Fruit fly (Drosophila melanogaster) whole organism, embryonic: Measurements from ENCODE around the gene CG5013.

Source experiments
- Antp ChIP-seq: fragments of 200-800 bp; sonication (Bioruptor generic); optimal IDR thresholded peaks from 3 replicates; lab custom pipeline; 2016; ENCODE audit warnings: missing biosample characterization, missing genetic modification characterization
- BEAF-32 ChIP-seq: fragments of 200-800 bp; sonication (Bioruptor generic); optimal IDR thresholded peaks from 3 replicates; lab custom pipeline; 2017; ENCODE audit warnings: missing biosample characterization, missing genetic modification characterization, mild to moderate bottlenecking, moderate library complexity, missing genetic modification reagents
- BtbVII ChIP-seq: fragments of 200-800 bp; sonication (Bioruptor generic); optimal IDR thresholded peaks from 3 replicates; lab custom pipeline; 2017; ENCODE audit warnings: missing biosample characterization, mild to moderate bottlenecking, missing genetic modification characterization
- CG10274 ChIP-seq: fragments of 200-800 bp; sonication (Bioruptor generic); optimal IDR thresholded peaks from 3 replicates; lab custom pipeline; 2017; ENCODE audit warnings: missing biosample characterization, mild to moderate bottlenecking, missing genetic modification characterization
- CG10462 ChIP-seq: fragments of 200-800 bp; sonication (Bioruptor generic); optimal IDR thresholded peaks from 2 replicates; lab custom pipeline; 2016; ENCODE audit warnings: missing biosample characterization, missing genetic modification characterization
- CG10565 ChIP-seq: fragments of 200-800 bp; sonication (Bioruptor generic); optimal IDR thresholded peaks from 3 replicates; lab custom pipeline; 2016; ENCODE audit warnings: missing biosample characterization, mild to moderate bottlenecking, missing genetic modification characterization
- CG10959 ChIP-seq: fragments of 200-800 bp; sonication (Bioruptor generic); IDR thresholded peaks from 2 replicates; pipeline ENCODE4 v1.3.6; 2022; ENCODE audit warnings: missing biosample characterization, missing genetic modification characterization
- CG11723 ChIP-seq: fragments of 200-800 bp; sonication (Bioruptor generic); optimal IDR thresholded peaks from 2 replicates; lab custom pipeline; 2017; ENCODE audit warnings: missing biosample characterization, mild to moderate bottlenecking, missing genetic modification characterization
- CG1529 ChIP-seq: fragments of 200-800 bp; sonication (Bioruptor generic); optimal IDR thresholded peaks from 3 replicates; lab custom pipeline; 2018; ENCODE audit warnings: missing biosample characterization, missing genetic modification characterization
- CG15601 ChIP-seq: fragments of 200-800 bp; sonication (Bioruptor generic); optimal IDR thresholded peaks from 3 replicates; lab custom pipeline; 2019; ENCODE audit warnings: missing biosample characterization, mild to moderate bottlenecking, missing genetic modification characterization, moderate library complexity
- CG17829 ChIP-seq: fragments of 200-800 bp; optimal IDR thresholded peaks from 2 replicates; lab custom pipeline; 2019; ENCODE audit warnings: missing biosample characterization, mild to moderate bottlenecking, missing genetic modification characterization, moderate library complexity
- CG18011 ChIP-seq: fragments of 200-800 bp; sonication (Bioruptor generic); optimal IDR thresholded peaks from 2 replicates; lab custom pipeline; 2017; ENCODE audit warnings: missing biosample characterization, missing genetic modification characterization, mild to moderate bottlenecking, moderate library complexity, missing genotype
- CG18476 ChIP-seq: fragments of 200-800 bp; sonication (Bioruptor generic); optimal IDR thresholded peaks from 2 replicates; lab custom pipeline; 2016; ENCODE audit warnings: missing biosample characterization, mild to moderate bottlenecking, missing genetic modification characterization
- CG30403 ChIP-seq: fragments of 200-800 bp; sonication (Bioruptor generic); optimal IDR thresholded peaks from 3 replicates; lab custom pipeline; 2016; ENCODE audit warnings: missing biosample characterization, missing genetic modification characterization
- CG31224 ChIP-seq: fragments of 200-800 bp; sonication (Bioruptor generic); IDR thresholded peaks from 2 replicates; pipeline ENCODE4 v1.3.6; 2022; ENCODE audit warnings: missing biosample characterization, missing genetic modification characterization
- CG32767 ChIP-seq: fragments of 200-800 bp; sonication (Bioruptor generic); IDR thresholded peaks from 2 replicates; pipeline ENCODE4 v1.3.6; 2022; ENCODE audit warnings: missing biosample characterization, missing genetic modification characterization
- CG4424 ChIP-seq: fragments of 200-800 bp; sonication (Bioruptor generic); optimal IDR thresholded peaks from 3 replicates; lab custom pipeline; 2016; ENCODE audit warnings: missing biosample characterization, missing genetic modification characterization
- CG4707 ChIP-seq: fragments of 200-800 bp; sonication (Bioruptor generic); optimal IDR thresholded peaks from 2 replicates; lab custom pipeline; 2018; ENCODE audit warnings: missing biosample characterization, mild to moderate bottlenecking, missing genetic modification characterization, moderate library complexity
- CG6254 ChIP-seq: fragments of 200-800 bp; sonication (Bioruptor generic); optimal IDR thresholded peaks from 3 replicates; lab custom pipeline; 2017; ENCODE audit warnings: mild to moderate bottlenecking, missing biosample characterization, missing genetic modification reagents, missing genetic modification characterization
- CG6854 ChIP-seq: fragments of 200-800 bp; sonication (Bioruptor generic); optimal IDR thresholded peaks from 3 replicates; lab custom pipeline; 2017; ENCODE audit warnings: missing biosample characterization, mild to moderate bottlenecking, missing genetic modification characterization
- CG7372 ChIP-seq: fragments of 200-800 bp; sonication (Bioruptor generic); IDR thresholded peaks from 2 replicates; pipeline ENCODE4 v1.3.6; 2022; ENCODE audit warnings: missing biosample characterization, missing genetic modification characterization
- CG8765 ChIP-seq: fragments of 200-800 bp; sonication (Bioruptor generic); IDR thresholded peaks from 2 replicates; pipeline ENCODE4 v1.3.6; 2022; ENCODE audit warnings: missing biosample characterization, missing genetic modification characterization
- CG9817 ChIP-seq: fragments of 200-800 bp; sonication (Bioruptor generic); optimal IDR thresholded peaks from 2 replicates; lab custom pipeline; 2018; ENCODE audit warnings: missing biosample characterization, mild to moderate bottlenecking, missing genetic modification characterization, moderate library complexity
- CkIIα-i1 ChIP-seq: fragments of 200-800 bp; sonication (Bioruptor generic); IDR thresholded peaks from 2 replicates; pipeline ENCODE4 v1.3.6; 2022; ENCODE audit warnings: missing biosample characterization, missing genetic modification characterization
- CrebB ChIP-seq: fragments of 200-800 bp; sonication (Bioruptor generic); optimal IDR thresholded peaks from 3 replicates; lab custom pipeline; 2018; ENCODE audit warnings: missing biosample characterization, mild to moderate bottlenecking, missing genetic modification characterization
- D19A ChIP-seq: fragments of 200-800 bp; optimal IDR thresholded peaks from 3 replicates; lab custom pipeline; 2019; ENCODE audit warnings: missing biosample characterization, mild to moderate bottlenecking, missing genetic modification characterization, moderate library complexity
- E2f1 ChIP-seq: fragments of 200-800 bp; sonication (Bioruptor generic); IDR thresholded peaks from 2 replicates; pipeline ENCODE4 v1.3.6; 2022; ENCODE audit warnings: missing biosample characterization, missing genetic modification characterization
- Fer1 ChIP-seq: fragments of 200-800 bp; sonication (Bioruptor generic); optimal IDR thresholded peaks from 2 replicates; lab custom pipeline; 2017; ENCODE audit warnings: missing biosample characterization, mild to moderate bottlenecking, missing genetic modification characterization
- GATAe ChIP-seq: fragments of 200-800 bp; sonication (Bioruptor generic); conservative IDR thresholded peaks from 2 replicates; pipeline ENCODE4 v1.3.6; 2022; ENCODE audit warnings: missing biosample characterization, missing genetic modification characterization
- Lim3 ChIP-seq: fragments of 200-800 bp; sonication (Bioruptor generic); IDR thresholded peaks from 2 replicates; pipeline ENCODE4 v1.3.6; 2022; ENCODE audit warnings: missing biosample characterization, missing genetic modification characterization
- Mad ChIP-seq: fragments of 200-800 bp; sonication (Bioruptor generic); optimal IDR thresholded peaks from 2 replicates; lab custom pipeline; 2016; ENCODE audit warnings: missing biosample characterization, missing genetic modification characterization
- Max ChIP-seq: fragments of 200-800 bp; sonication (Bioruptor generic); optimal IDR thresholded peaks from 2 replicates; lab custom pipeline; 2016; ENCODE audit warnings: missing biosample characterization, mild to moderate bottlenecking, missing genetic modification characterization
- Meics ChIP-seq: fragments of 200-800 bp; sonication (Bioruptor generic); optimal IDR thresholded peaks from 2 replicates; lab custom pipeline; 2017; ENCODE audit warnings: missing biosample characterization, mild to moderate bottlenecking, missing genetic modification characterization
- Pdp1 ChIP-seq, 2 experiments: fragments of 200-800 bp; sonication (Bioruptor generic); optimal IDR thresholded peaks; 3 replicates each; lab custom pipeline; 2016; ENCODE audit warnings: missing biosample characterization in 2 of 2, missing genetic modification characterization in 2 of 2, mild to moderate bottlenecking in 1 of 2, moderate library complexity in 1 of 2
- Scr ChIP-seq: fragments of 200-800 bp; sonication (Bioruptor generic); IDR thresholded peaks from 2 replicates; pipeline ENCODE4 v1.3.6; 2022; ENCODE audit warnings: missing biosample characterization, missing genetic modification characterization; ENCODE audit not compliant: partially characterized antibody
- ara ChIP-seq: fragments of 200-800 bp; sonication (Bioruptor generic); IDR thresholded peaks from 2 replicates; pipeline ENCODE4 v1.3.6; 2022; ENCODE audit warnings: missing biosample characterization, missing genetic modification characterization
- chinmo ChIP-seq: fragments of 200-800 bp; sonication (Bioruptor generic); IDR thresholded peaks from 4 replicates; pipeline ENCODE4 v1.3.6; 2022; ENCODE audit warnings: missing biosample characterization, missing genetic modification characterization; ENCODE audit not compliant: partially characterized antibody
- fd102C ChIP-seq: fragments of 200-800 bp; sonication (Bioruptor generic); optimal IDR thresholded peaks from 2 replicates; lab custom pipeline; 2018; ENCODE audit warnings: missing biosample characterization, mild to moderate bottlenecking, missing genetic modification characterization, moderate library complexity
- gcm ChIP-seq: fragments of 200-800 bp; sonication (Bioruptor generic); optimal IDR thresholded peaks from 2 replicates; lab custom pipeline; 2019; ENCODE audit warnings: missing biosample characterization, mild to moderate bottlenecking, missing genetic modification characterization, moderate library complexity
- grau ChIP-seq: fragments of 200-800 bp; optimal IDR thresholded peaks from 3 replicates; lab custom pipeline; 2019; ENCODE audit warnings: missing biosample characterization, mild to moderate bottlenecking, missing genetic modification characterization, moderate library complexity
- grn ChIP-seq: fragments of 200-800 bp; sonication (Bioruptor generic); optimal IDR thresholded peaks from 3 replicates; lab custom pipeline; 2017; ENCODE audit warnings: missing biosample characterization, missing genetic modification characterization
- jigr1 ChIP-seq: fragments of 200-800 bp; sonication (Bioruptor generic); IDR thresholded peaks from 3 replicates; pipeline ENCODE4 v1.3.6; 2022; ENCODE audit warnings: missing biosample characterization, missing genetic modification characterization
- knrl ChIP-seq: fragments of 200-800 bp; sonication (Bioruptor generic); IDR thresholded peaks from 3 replicates; pipeline ENCODE4 v1.3.6; 2022; ENCODE audit warnings: missing biosample characterization, missing genetic modification characterization; ENCODE audit not compliant: partially characterized antibody
- odd ChIP-seq: fragments of 200-800 bp; sonication (Bioruptor generic); optimal IDR thresholded peaks from 2 replicates; lab custom pipeline; 2017; ENCODE audit warnings: missing biosample characterization, mild to moderate bottlenecking, missing genetic modification characterization
- pzg ChIP-seq: fragments of 200-800 bp; sonication (Bioruptor generic); optimal IDR thresholded peaks from 3 replicates; lab custom pipeline; 2018; ENCODE audit warnings: missing biosample characterization, mild to moderate bottlenecking, missing genetic modification characterization, moderate library complexity
- scrt ChIP-seq: fragments of 200-800 bp; sonication (Bioruptor generic); optimal IDR thresholded peaks from 2 replicates; lab custom pipeline; 2018; ENCODE audit warnings: missing biosample characterization, mild to moderate bottlenecking, missing genetic modification characterization, moderate library complexity
- sna ChIP-seq: fragments of 200-800 bp; sonication (Bioruptor generic); IDR thresholded peaks from 2 replicates; pipeline ENCODE4 v1.3.6; 2022; ENCODE audit warnings: missing biosample characterization, missing genetic modification characterization; ENCODE audit not compliant: partially characterized antibody
- tgo ChIP-seq: fragments of 200-800 bp; sonication (Bioruptor generic); IDR thresholded peaks from 3 replicates; pipeline ENCODE4 v1.3.6; 2022; ENCODE audit warnings: missing biosample characterization, missing genetic modification characterization
- wek ChIP-seq: fragments of 200-800 bp; sonication (Bioruptor generic); optimal IDR thresholded peaks from 3 replicates; lab custom pipeline; 2018; ENCODE audit warnings: missing biosample characterization, mild to moderate bottlenecking, missing genetic modification characterization, moderate library complexity
- zen ChIP-seq: fragments of 200-800 bp; sonication (Bioruptor generic); optimal IDR thresholded peaks from 3 replicates; lab custom pipeline; 2018; ENCODE audit warnings: missing biosample characterization, mild to moderate bottlenecking, missing genetic modification characterization, moderate library complexity

CG5013 gene

dm6 chr3R:16010009-16010505, 39.4 kb upstream of the CG5013 start (continued):
- TF ChIP-seq CG8765 (GFP tag; lab: Robert Waterston, UW), result no peak
- TF ChIP-seq CG10959, result no peak
- no peak for TF ChIP-seq D19A (tag; lab: Kevin White, UChicago)
- TF ChIP-seq CG10274 (GFP tag; lab: Kevin White, UChicago), result no peak
- no peak for TF ChIP-seq Max (GFP tag; lab: Kevin White, UChicago)
- no peak for TF ChIP-seq Mad
- TF ChIP-seq Scr (GFP tag; lab: Robert Waterston, UW), result no peak
- TF ChIP-seq Meics, result no peak
- no peak for TF ChIP-seq scrt
- no peak for TF ChIP-seq jigr1
- no peak for TF ChIP-seq ara (GFP tag; lab: Robert Waterston, UW)
- TF ChIP-seq CG7372 (GFP tag; lab: Robert Waterston, UW), result no peak
- no peak for TF ChIP-seq CG15601
- no peak; the same call in 1 of the 2 replicates for TF ChIP-seq Lim3 (GFP tag; lab: Robert Waterston, UW)
- TF ChIP-seq E2f1, result no peak
- TF ChIP-seq sna, result no peak
- no peak for TF ChIP-seq CG18011 (GFP tag; lab: Kevin White, UChicago)
- TF ChIP-seq CG31224 (GFP tag; lab: Robert Waterston, UW), result no peak
- no peak for TF ChIP-seq CG10462 (GFP tag; lab: Kevin White, UChicago)

- TF ChIP-seq CG6254 (GFP tag; lab: Kevin White, UChicago) (peak; percentile 36), CG32767 (GFP tag; lab: Robert Waterston, UW) (no peak), CG9817 (no peak), CG10565 (GFP tag; lab: Kevin White, UChicago) (no peak), grn (peak; percentile 66), CG1529 (GFP tag; lab: Kevin White, UChicago) (peak; percentile 16), wek (GFP tag; lab: Kevin White, UChicago) (peak; percentile 39), fd102C (GFP tag; lab: Kevin White, UChicago) (no peak), CG6854 (GFP tag; lab: Kevin White, UChicago) (peak; percentile 21), CG17829 (tag; lab: Kevin White, UChicago) (no peak), knrl (no peak), CG30403 (GFP tag; lab: Kevin White, UChicago) (no peak), gcm (no peak), chinmo (GFP tag; lab: Robert Waterston, UW) (0 out of 4 replicates have a peak, but pooled peaks have one; percentile 38), CG4424 (no peak), Pdp1 (GFP tag; optimal IDR thresholded peaks at IDR 0.05; lab: Kevin White, UChicago) (peak in 1 of 2 experiments; percentile 26), odd (GFP tag; lab: Kevin White, UChicago) (peak; percentile 38), CG4707 (GFP tag; lab: Kevin White, UChicago) (no peak), CG18476 (GFP tag; lab: Kevin White, UChicago) (no peak), CG11723 (GFP tag; lab: Kevin White, UChicago) (no peak), Antp (GFP tag; lab: Kevin White, UChicago) (no peak), pzg (no peak), CkIIα-i1 (GFP tag; lab: Robert Waterston, UW) (no peak), GATAe (GFP tag; lab: Robert Waterston, UW) (peak; percentile 100), grau (tag; lab: Kevin White, UChicago) (no peak), zen (tag; lab: Kevin White, UChicago) (no peak), tgo (GFP tag; lab: Robert Waterston, UW) (no peak), CrebB (peak; percentile 11), BEAF-32 (GFP tag; lab: Kevin White, UChicago) (no peak), Fer1 (GFP tag; lab: Kevin White, UChicago) (peak; percentile 47), BtbVII (GFP tag; lab: Kevin White, UChicago) (peak; percentile 46)
Observed at dm6 chr3R:16011698-16012332, 37.7 kb upstream of the CG5013 start.
